Fruit fly (Drosophila melanogaster) whole organism, prepupa: ENCODE measurements around the gene CG5171.

Experiments
- Blimp-1 ChIP-seq: fragments of 200-800 bp; sonication (Bioruptor generic); optimal IDR thresholded peaks from 3 replicates; lab custom pipeline; 2017; ENCODE audit warnings: missing biosample characterization, missing genetic modification characterization, mild to moderate bottlenecking, moderate library complexity, missing genetic modification reagents
- CG10631 ChIP-seq: fragments of 200-800 bp; sonication (Bioruptor generic); optimal IDR thresholded peaks from 2 replicates; lab custom pipeline; 2016; ENCODE audit warnings: missing biosample characterization, missing genetic modification characterization
- CG10669 ChIP-seq: fragments of 200-800 bp; sonication (Bioruptor generic); optimal IDR thresholded peaks from 3 replicates; lab custom pipeline; 2018; ENCODE audit warnings: missing biosample characterization, mild to moderate bottlenecking, missing genetic modification characterization, moderate library complexity
- CG11294 ChIP-seq: fragments of 200-800 bp; sonication (Bioruptor generic); IDR thresholded peaks from 2 replicates; pipeline ENCODE4 v1.3.6; 2022; ENCODE audit warnings: missing biosample characterization, missing genetic modification characterization
- CG11762 ChIP-seq: fragments of 200-800 bp; sonication (Bioruptor generic); optimal IDR thresholded peaks from 3 replicates; lab custom pipeline; 2016; ENCODE audit warnings: missing biosample characterization, missing genetic modification characterization; ENCODE audit not compliant: insufficient read depth
- CG11902 ChIP-seq: fragments of 200-800 bp; sonication (Bioruptor generic); optimal IDR thresholded peaks from 3 replicates; lab custom pipeline; 2016; ENCODE audit warnings: missing biosample characterization, missing genetic modification characterization
- CG15336 ChIP-seq: fragments of 200-800 bp; sonication (Bioruptor generic); IDR thresholded peaks from 2 replicates; pipeline ENCODE4 v1.3.6; 2022; ENCODE audit warnings: missing biosample characterization, missing genetic modification characterization
- CG1621 ChIP-seq: fragments of 200-800 bp; sonication (Bioruptor generic); optimal IDR thresholded peaks from 3 replicates; lab custom pipeline; 2018; ENCODE audit warnings: missing biosample characterization, mild to moderate bottlenecking, missing genetic modification characterization
- CG3032 ChIP-seq: fragments of 200-800 bp; optimal IDR thresholded peaks from 2 replicates; lab custom pipeline; 2019; ENCODE audit warnings: missing biosample characterization, mild to moderate bottlenecking, missing genetic modification characterization, moderate library complexity
- CG31627 ChIP-seq: fragments of 200-800 bp; sonication (Bioruptor generic); optimal IDR thresholded peaks from 3 replicates; lab custom pipeline; 2016; ENCODE audit warnings: missing biosample characterization, missing genetic modification characterization
- CG34406 ChIP-seq: fragments of 200-800 bp; sonication (Bioruptor generic); optimal IDR thresholded peaks from 3 replicates; lab custom pipeline; 2016; ENCODE audit warnings: missing biosample characterization, missing genetic modification characterization
- CG4318 ChIP-seq: fragments of 200-800 bp; sonication (Bioruptor generic); optimal IDR thresholded peaks from 3 replicates; lab custom pipeline; 2017; ENCODE audit warnings: missing biosample characterization, mild to moderate bottlenecking, missing genetic modification characterization
- CG6163 ChIP-seq: fragments of 200-800 bp; sonication (Bioruptor generic); IDR thresholded peaks from 3 replicates; pipeline ENCODE4 v1.3.6; 2022; ENCODE audit warnings: missing biosample characterization, missing genetic modification characterization
- CG6276 ChIP-seq: fragments of 200-800 bp; sonication (Bioruptor generic); optimal IDR thresholded peaks from 2 replicates; lab custom pipeline; 2017; ENCODE audit warnings: missing biosample characterization, mild to moderate bottlenecking, missing genetic modification characterization
- CG6792 ChIP-seq: fragments of 200-800 bp; sonication (Bioruptor generic); optimal IDR thresholded peaks from 3 replicates; lab custom pipeline; 2016; ENCODE audit warnings: missing biosample characterization, missing genetic modification characterization
- CG6854 ChIP-seq: fragments of 200-800 bp; sonication (Bioruptor generic); optimal IDR thresholded peaks from 2 replicates; lab custom pipeline; 2017; ENCODE audit warnings: missing biosample characterization, mild to moderate bottlenecking, missing genetic modification characterization
- CG7368 ChIP-seq: fragments of 200-800 bp; sonication (Bioruptor generic); optimal IDR thresholded peaks from 3 replicates; lab custom pipeline; 2016; ENCODE audit warnings: missing biosample characterization, missing genetic modification characterization
- CG8119 ChIP-seq: fragments of 200-800 bp; sonication (Bioruptor generic); IDR thresholded peaks from 3 replicates; pipeline ENCODE4 v1.3.6; 2022; ENCODE audit warnings: missing biosample characterization, missing genetic modification characterization
- CG8319 ChIP-seq: fragments of 200-800 bp; sonication (Bioruptor generic); optimal IDR thresholded peaks from 3 replicates; lab custom pipeline; 2016; ENCODE audit warnings: missing biosample characterization, missing genetic modification characterization
- CG8632 ChIP-seq: fragments of 200-800 bp; sonication (Bioruptor generic); optimal IDR thresholded peaks from 3 replicates; lab custom pipeline; 2016; ENCODE audit warnings: missing biosample characterization, missing genetic modification characterization
- CG9139 ChIP-seq: fragments of 200-800 bp; sonication (Bioruptor generic); optimal IDR thresholded peaks from 3 replicates; lab custom pipeline; 2017; ENCODE audit warnings: missing biosample characterization, mild to moderate bottlenecking, missing genetic modification characterization
- Eip78C ChIP-seq: fragments of 200-800 bp; sonication (Bioruptor generic); peaks from one replicate; lab custom pipeline; 2016; ENCODE audit warnings: missing biosample characterization, missing genetic modification characterization
- Ets21C ChIP-seq: fragments of 200-800 bp; sonication (Bioruptor generic); optimal IDR thresholded peaks from 3 replicates; lab custom pipeline; 2016; ENCODE audit warnings: missing biosample characterization, missing genetic modification characterization
- Ets96B ChIP-seq: fragments of 200-800 bp; optimal IDR thresholded peaks from 2 replicates; lab custom pipeline; 2019; ENCODE audit warnings: missing biosample characterization, mild to moderate bottlenecking, missing genetic modification characterization, moderate library complexity
- Hr38 ChIP-seq: sonication (Bioruptor generic); optimal IDR thresholded peaks from 2 replicates; lab custom pipeline; 2016; ENCODE audit warnings: missing biosample characterization, missing genetic modification characterization
- Hr39 ChIP-seq: fragments of 200-800 bp; sonication (Bioruptor generic); optimal IDR thresholded peaks from 2 replicates; lab custom pipeline; 2016; ENCODE audit warnings: missing biosample characterization, missing genetic modification characterization
- Hr4 ChIP-seq: fragments of 200-800 bp; sonication (Bioruptor generic); optimal IDR thresholded peaks from 3 replicates; lab custom pipeline; 2016; ENCODE audit warnings: missing biosample characterization, missing genetic modification characterization
- Lpt ChIP-seq: fragments of 200-800 bp; sonication (Bioruptor generic); optimal IDR thresholded peaks from 3 replicates; lab custom pipeline; 2016; ENCODE audit warnings: missing biosample characterization, missing genetic modification characterization
- OdsH ChIP-seq: fragments of 200-800 bp; sonication (Bioruptor generic); optimal IDR thresholded peaks from 3 replicates; lab custom pipeline; 2016; ENCODE audit warnings: missing biosample characterization, missing genetic modification characterization
- Smox ChIP-seq: fragments of 200-800 bp; sonication (Bioruptor generic); optimal IDR thresholded peaks from 3 replicates; lab custom pipeline; 2016; ENCODE audit warnings: missing biosample characterization, missing genetic modification characterization
- Sox102F ChIP-seq: fragments of 200-800 bp; sonication (Bioruptor generic); optimal IDR thresholded peaks from 2 replicates; lab custom pipeline; 2016; ENCODE audit warnings: missing biosample characterization, mild to moderate bottlenecking, missing genetic modification characterization
- Sox15 ChIP-seq: fragments of 200-800 bp; sonication (Bioruptor generic); optimal IDR thresholded peaks from 3 replicates; lab custom pipeline; 2016; ENCODE audit warnings: missing biosample characterization, missing genetic modification characterization
- achi ChIP-seq: fragments of 200-800 bp; sonication (Bioruptor generic); optimal IDR thresholded peaks from 3 replicates; lab custom pipeline; 2016; ENCODE audit warnings: missing biosample characterization, missing genetic modification characterization
- acj6 ChIP-seq: fragments of 200-800 bp; sonication (Bioruptor generic); optimal IDR thresholded peaks from 3 replicates; lab custom pipeline; 2016; ENCODE audit warnings: missing biosample characterization, missing genetic modification characterization
- cyc ChIP-seq: fragments of 200-800 bp; sonication (Bioruptor generic); optimal IDR thresholded peaks from 3 replicates; lab custom pipeline; 2016; ENCODE audit warnings: missing biosample characterization, missing genetic modification characterization
- eg ChIP-seq: fragments of 200-800 bp; sonication (Bioruptor generic); IDR thresholded peaks from 3 replicates; pipeline ENCODE4 v1.3.6; 2022; ENCODE audit warnings: missing biosample characterization, missing genetic modification characterization
- fd59A ChIP-seq: fragments of 200-800 bp; sonication (Bioruptor generic); optimal IDR thresholded peaks from 2 replicates; lab custom pipeline; 2017; ENCODE audit warnings: missing biosample characterization, mild to moderate bottlenecking, missing genetic modification characterization, missing genetic modification reagents
- fd85E ChIP-seq: fragments of 200-800 bp; sonication (Bioruptor generic); optimal IDR thresholded peaks from 3 replicates; lab custom pipeline; 2016; ENCODE audit warnings: missing biosample characterization, missing genetic modification characterization
- net ChIP-seq: fragments of 200-800 bp; sonication (Bioruptor generic); optimal IDR thresholded peaks from 3 replicates; lab custom pipeline; 2016; ENCODE audit warnings: missing biosample characterization, missing genetic modification characterization
- salr ChIP-seq, 2 experiments: fragments of 200-800 bp; sonication (Bioruptor generic); optimal IDR thresholded peaks; 3 replicates each; lab custom pipeline; 2016 to 2018; ENCODE audit warnings: missing biosample characterization in 2 of 2, missing genetic modification characterization in 2 of 2, mild to moderate bottlenecking in 1 of 2
- spab ChIP-seq: fragments of 200-800 bp; sonication (Bioruptor generic); optimal IDR thresholded peaks from 2 replicates; lab custom pipeline; 2017; ENCODE audit warnings: missing biosample characterization, mild to moderate bottlenecking, missing genetic modification characterization, missing genetic modification reagents
- ss ChIP-seq, 2 experiments: fragments of 200-800 bp; sonication (Bioruptor generic); optimal IDR thresholded peaks; 2 replicates in 1 of 2; 3 replicates in 1 of 2; lab custom pipeline; 2017 to 2018; ENCODE audit warnings: mild to moderate bottlenecking in 2 of 2, missing biosample characterization in 2 of 2, missing genetic modification characterization in 2 of 2, moderate library complexity in 1 of 2
- topi ChIP-seq: fragments of 200-800 bp; sonication (Bioruptor generic); optimal IDR thresholded peaks from 3 replicates; lab custom pipeline; 2016; ENCODE audit warnings: missing biosample characterization, missing genetic modification characterization
- vri ChIP-seq: fragments of 200-800 bp; sonication (Bioruptor generic); optimal IDR thresholded peaks from 3 replicates; lab custom pipeline; 2016; ENCODE audit warnings: missing biosample characterization, mild to moderate bottlenecking, missing genetic modification characterization

The CG5171 gene

DNA sequence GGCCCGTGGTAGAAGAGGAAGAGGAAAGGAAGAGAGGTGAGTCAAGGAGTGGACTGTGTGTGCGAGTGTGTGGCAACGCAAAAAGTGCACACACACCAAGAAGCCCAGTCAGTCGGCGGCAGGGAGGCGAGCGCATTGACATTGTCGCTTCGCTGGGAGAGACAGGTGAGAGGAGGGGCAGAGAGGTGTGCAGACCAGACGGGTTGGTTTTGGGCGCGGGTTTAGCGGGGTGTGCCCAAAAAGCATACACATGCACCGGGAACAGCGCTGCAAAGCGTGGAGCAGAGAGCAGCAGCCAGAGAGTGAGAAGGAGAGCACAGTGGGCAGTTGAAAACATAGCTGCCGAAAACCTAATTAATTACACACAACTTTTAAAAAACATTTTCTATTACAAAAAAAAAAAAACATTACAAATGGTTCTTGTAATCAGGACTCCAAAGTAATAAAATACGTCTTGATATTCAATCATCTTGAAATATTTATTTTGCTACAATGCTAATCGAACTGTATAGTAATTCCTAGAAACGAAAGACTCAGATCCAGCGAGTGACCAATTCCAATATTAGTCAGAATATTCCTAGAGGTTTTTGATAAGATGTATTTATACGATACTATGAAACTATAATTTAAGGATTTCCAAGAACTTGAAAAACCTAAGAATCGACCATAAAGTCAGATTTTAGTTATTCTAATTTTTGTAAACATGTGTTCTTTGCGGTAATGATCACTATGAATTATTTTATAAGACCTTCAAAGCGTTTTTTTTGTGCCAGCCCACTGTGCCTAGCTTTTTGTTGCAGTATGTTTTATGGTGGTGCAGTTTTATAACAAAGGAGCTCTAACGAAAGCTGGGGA, 21.5 kb downstream of the CG5171 start (continued):
- TF ChIP-seq cyc (peak; percentile 69), fd59A (GFP tag; lab: Kevin White, UChicago) (peak; percentile 54), Ets96B (tag; lab: Kevin White, UChicago) (peak; percentile 33), Lpt (GFP tag; lab: Kevin White, UChicago) (peak; percentile 77), CG11294 (GFP tag; lab: Robert Waterston, UW) (no peak), Hr38 (GFP tag; lab: Kevin White, UChicago) (no peak), Ets21C (GFP tag; lab: Kevin White, UChicago) (peak; percentile 71), CG1621 (tag; lab: Kevin White, UChicago) (peak; percentile 41), CG6854 (peak; percentile 34), eg (GFP tag; lab: Robert Waterston, UW) (peak; percentile 68; the same call in 1 of the 3 replicates), CG34406 (peak; percentile 81), ss (GFP tag; optimal IDR thresholded peaks at IDR 0.05; lab: Kevin White, UChicago) (peak; percentile 43 to 64), OdsH (GFP tag; lab: Kevin White, UChicago) (peak; percentile 75), CG3032 (tag; lab: Kevin White, UChicago) (peak; percentile 66), salr (GFP tag; optimal IDR thresholded peaks at IDR 0.05; lab: Kevin White, UChicago) (peak in 1 of 2 experiments; percentile 91), CG7368 (GFP tag; lab: Kevin White, UChicago) (no peak), CG10669 (peak; percentile 41), vri (GFP tag; lab: Kevin White, UChicago) (peak; percentile 48), fd85E (GFP tag; lab: Kevin White, UChicago) (no peak), net (GFP tag; lab: Kevin White, UChicago) (peak; percentile 76), topi (GFP tag; lab: Kevin White, UChicago) (peak; percentile 89), Sox15 (peak; percentile 80), CG31627 (GFP tag; lab: Kevin White, UChicago) (peak; percentile 86), Sox102F (peak; percentile 51), CG8632 (GFP tag; lab: Kevin White, UChicago) (peak; percentile 77), achi (peak; percentile 70), CG11902 (GFP tag; lab: Kevin White, UChicago) (peak; percentile 43), Blimp-1 (GFP tag; lab: Kevin White, UChicago) (peak; percentile 64), Smox (GFP tag; lab: Kevin White, UChicago) (peak; percentile 80), spab (GFP tag; lab: Kevin White, UChicago) (peak; percentile 72), CG11762 (peak; percentile 55), CG6792 (GFP tag; lab: Kevin White, UChicago) (peak; percentile 74), CG4318 (GFP tag; lab: Kevin White, UChicago) (peak; percentile 85)

DNA sequence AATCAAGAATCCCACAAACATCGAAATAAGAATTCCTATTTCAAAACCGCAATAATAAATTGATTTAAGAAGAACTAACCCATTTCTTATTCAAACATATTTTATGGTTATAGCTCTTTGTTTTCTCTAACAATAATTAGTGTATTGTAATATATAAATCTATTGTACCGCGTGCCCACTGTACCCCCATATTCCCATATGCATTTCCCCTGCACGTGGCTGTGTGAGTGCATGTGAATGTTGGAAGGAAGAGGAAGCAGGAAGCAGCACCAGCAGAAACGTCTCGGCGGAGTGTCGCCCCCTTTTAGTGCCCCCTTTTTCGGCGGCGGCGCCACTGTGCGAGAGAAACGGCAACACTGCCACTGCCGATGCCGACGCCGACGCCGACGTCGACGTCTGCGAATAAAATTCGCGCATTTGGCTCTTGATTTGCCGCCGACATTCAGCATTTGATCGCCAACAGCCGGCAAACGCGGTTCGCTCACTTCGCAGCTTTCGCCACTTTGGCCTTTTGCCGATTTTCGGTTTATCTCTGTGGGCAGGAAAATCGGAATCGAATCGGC, 22.3 kb downstream of the CG5171 start:
- TF ChIP-seq salr (GFP tag; optimal IDR thresholded peaks at IDR 0.05; lab: Kevin White, UChicago) (peak; percentile 30 to 35), fd85E (GFP tag; lab: Kevin White, UChicago) (no peak), CG4318 (GFP tag; lab: Kevin White, UChicago) (peak; percentile 3), CG9139 (GFP tag; lab: Kevin White, UChicago) (peak; percentile 61), Sox102F (peak; percentile 81), Eip78C (GFP tag; lab: Kevin White, UChicago) (peak; percentile 95), acj6 (GFP tag; lab: Kevin White, UChicago) (peak; percentile 78), cyc (peak; percentile 60), CG15336 (peak; percentile 84), Hr4 (GFP tag; lab: Kevin White, UChicago) (peak; percentile 72), CG6163 (GFP tag; lab: Robert Waterston, UW) (peak; percentile 82), OdsH (GFP tag; lab: Kevin White, UChicago) (peak; percentile 71), CG6854 (peak; percentile 74), CG8319 (GFP tag; lab: Kevin White, UChicago) (peak; percentile 13), spab (GFP tag; lab: Kevin White, UChicago) (peak; percentile 22), topi (GFP tag; lab: Kevin White, UChicago) (peak; percentile 56), ss (GFP tag; optimal IDR thresholded peaks at IDR 0.05; lab: Kevin White, UChicago) (peak; percentile 66 to 70), CG1621 (tag; lab: Kevin White, UChicago) (peak; percentile 56), CG10631 (GFP tag; lab: Kevin White, UChicago) (peak; percentile 54), net (GFP tag; lab: Kevin White, UChicago) (peak; percentile 62), CG8119 (GFP tag; lab: Robert Waterston, UW) (peak; percentile 83), CG6276 (GFP tag; lab: Kevin White, UChicago) (peak; percentile 59), Ets21C (GFP tag; lab: Kevin White, UChicago) (peak; percentile 37), achi (peak; percentile 76), CG6792 (GFP tag; lab: Kevin White, UChicago) (peak; percentile 64), Hr39 (GFP tag; lab: Kevin White, UChicago) (peak; percentile 38), eg (GFP tag; lab: Robert Waterston, UW) (peak; percentile 85), fd59A (GFP tag; lab: Kevin White, UChicago) (peak; percentile 49), Smox (GFP tag; lab: Kevin White, UChicago) (peak; percentile 74), CG34406 (peak; percentile 59), CG11902 (GFP tag; lab: Kevin White, UChicago) (peak; percentile 22), Sox15 (peak; percentile 27)
